Worm (Caenorhabditis elegans) whole organism, young adult: Measurements from ENCODE around the gene C14A4.12.

ENCODE experiments used
- B0019.2 ChIP-seq: fragments of 200-800 bp; sonication (Bioruptor generic); conservative IDR thresholded peaks from 2 replicates; pipeline ENCODE4 v1.3.6; 2022; ENCODE audit warnings: missing genetic modification reagents, missing genetic modification characterization, missing compliant biosample characterization
- C06A6.2 ChIP-seq: fragments of 200-800 bp; sonication (Bioruptor generic); conservative IDR thresholded peaks from 2 replicates; pipeline ENCODE4 v1.3.6; 2022; ENCODE audit warnings: missing genetic modification characterization, missing compliant biosample characterization
- C17E4.6 ChIP-seq: fragments of 200-800 bp; sonication (Bioruptor generic); IDR thresholded peaks from 2 replicates; pipeline ENCODE4 v1.3.6; 2022; ENCODE audit warnings: missing genetic modification reagents, missing genetic modification characterization, missing compliant biosample characterization
- F37B4.10 ChIP-seq: fragments of 200-800 bp; sonication (Bioruptor generic); IDR thresholded peaks from 2 replicates; pipeline ENCODE4 v1.3.6; 2022; ENCODE audit warnings: missing genetic modification characterization, missing compliant biosample characterization
- Y53G8AR.9 ChIP-seq: fragments of 200-800 bp; sonication (Bioruptor generic); conservative IDR thresholded peaks from 2 replicates; pipeline ENCODE4 v1.3.6; 2022; ENCODE audit warnings: missing genetic modification reagents, missing genetic modification characterization, missing compliant biosample characterization
- Y67H2A.10 ChIP-seq: fragments of 200-800 bp; sonication (Bioruptor generic); conservative IDR thresholded peaks from 2 replicates; pipeline ENCODE4 v1.3.6; 2022; ENCODE audit warnings: missing genetic modification reagents, missing genetic modification characterization, missing compliant biosample characterization
- ZK185.1 ChIP-seq: sonication (generic microtip); optimal IDR thresholded peaks from 2 replicates; lab custom pipeline; 2016; ENCODE audit warnings: mild to moderate bottlenecking, missing genetic modification characterization, missing compliant biosample characterization; ENCODE audit not compliant: poor library complexity, severe bottlenecking
- akir-1 ChIP-seq: fragments of 200-800 bp; sonication (Bioruptor generic); optimal IDR thresholded peaks from 2 replicates; lab custom pipeline; 2018; ENCODE audit warnings: mild to moderate bottlenecking, missing genetic modification characterization, moderate library complexity, missing compliant biosample characterization
- atf-7 ChIP-seq: sonication (generic microtip); optimal IDR thresholded peaks from 2 replicates; lab custom pipeline; 2017; ENCODE audit warnings: mild to moderate bottlenecking, missing genetic modification characterization, missing compliant biosample characterization
- athp-1 ChIP-seq: sonication (generic microtip); optimal IDR thresholded peaks from 2 replicates; lab custom pipeline; 2017; ENCODE audit warnings: mild to moderate bottlenecking, missing genetic modification characterization, missing compliant biosample characterization
- ccch-3 ChIP-seq: fragments of 200-800 bp; sonication (Bioruptor generic); optimal IDR thresholded peaks from 2 replicates; lab custom pipeline; 2018; ENCODE audit warnings: mild to moderate bottlenecking, missing genetic modification characterization, missing compliant biosample characterization
- ceh-27 ChIP-seq: fragments of 200-800 bp; sonication (Bioruptor generic); optimal IDR thresholded peaks from 2 replicates; lab custom pipeline; 2018; ENCODE audit warnings: mild to moderate bottlenecking, missing genetic modification characterization, moderate library complexity, missing compliant biosample characterization
- ceh-58 ChIP-seq: fragments of 200-800 bp; sonication (Bioruptor generic); IDR thresholded peaks from 2 replicates; pipeline ENCODE4 v1.3.6; 2022; ENCODE audit warnings: missing genetic modification characterization, missing compliant biosample characterization
- die-1 ChIP-seq: sonication (generic microtip); optimal IDR thresholded peaks from 2 replicates; lab custom pipeline; 2016; ENCODE audit warnings: missing genotype, mild to moderate bottlenecking, missing genetic modification characterization, missing compliant biosample characterization
- dox-1 ChIP-seq: fragments of 200-800 bp; sonication (Bioruptor generic); IDR thresholded peaks from 2 replicates; pipeline ENCODE4 v1.3.6; 2022; ENCODE audit warnings: missing genetic modification reagents, missing genetic modification characterization, missing compliant biosample characterization
- egl-44 ChIP-seq: fragments of 200-800 bp; sonication (Bioruptor generic); IDR thresholded peaks from 2 replicates; pipeline ENCODE4 v1.3.6; 2022; ENCODE audit warnings: missing genetic modification reagents, missing genetic modification characterization, missing compliant biosample characterization
- egrh-3 ChIP-seq: fragments of 200-800 bp; sonication (Bioruptor generic); IDR thresholded peaks from 2 replicates; pipeline ENCODE4 v1.3.6; 2022; ENCODE audit warnings: missing genetic modification reagents, missing genetic modification characterization, missing compliant biosample characterization
- ets-4 ChIP-seq: fragments of 200-800 bp; sonication (Bioruptor generic); optimal IDR thresholded peaks from 2 replicates; lab custom pipeline; 2018; ENCODE audit warnings: mild to moderate bottlenecking, missing genetic modification characterization, missing compliant biosample characterization
- fkh-3 ChIP-seq: sonication (generic microtip); optimal IDR thresholded peaks from 2 replicates; lab custom pipeline; 2016; ENCODE audit warnings: mild to moderate bottlenecking, missing genetic modification characterization, missing compliant biosample characterization
- gei-17 ChIP-seq: fragments of 200-800 bp; sonication (Bioruptor generic); optimal IDR thresholded peaks from 2 replicates; lab custom pipeline; 2018; ENCODE audit warnings: mild to moderate bottlenecking, missing genetic modification characterization, missing compliant biosample characterization
- him-1 ChIP-seq: sonication (generic microtip); optimal IDR thresholded peaks from 2 replicates; lab custom pipeline; 2016; ENCODE audit warnings: missing genotype, missing genetic modification reagents, missing genetic modification characterization, missing compliant biosample characterization
- lin-35 ChIP-seq, 3 experiments: fragments of 150-350 bp in 2 of 3; sonication (generic microtip) in 1 of 3; optimal IDR thresholded peaks; 2 replicates each; lab custom pipeline; 2014 to 2018; ENCODE audit warnings: missing biosample characterization in 3 of 3, missing genetic modification characterization in 3 of 3, missing genetic modification reagents in 3 of 3
- nfya-2 ChIP-seq: fragments of 200-800 bp; sonication (Bioruptor generic); IDR thresholded peaks from 2 replicates; pipeline ENCODE4 v1.3.6; 2022; ENCODE audit warnings: missing genetic modification reagents, missing genetic modification characterization, missing compliant biosample characterization
- nhr-80 ChIP-seq: sonication (generic microtip); optimal IDR thresholded peaks from 2 replicates; lab custom pipeline; 2016; ENCODE audit warnings: missing genetic modification characterization, missing compliant biosample characterization
- pbrm-1 ChIP-seq: fragments of 200-800 bp; sonication (Bioruptor generic); IDR thresholded peaks from 2 replicates; pipeline ENCODE4 v1.3.6; 2022; ENCODE audit warnings: missing genetic modification reagents, missing genetic modification characterization, missing compliant biosample characterization
- rpc-1 ChIP-seq, 2 experiments: fragments of 150-350 bp in 1 of 2; sonication (generic microtip) in 1 of 2; optimal IDR thresholded peaks; 2 replicates each; lab custom pipeline; 2014 to 2018; ENCODE audit warnings: missing biosample characterization in 1 of 2, missing genetic modification characterization in 1 of 2, missing genetic modification reagents in 1 of 2, missing genotype in 1 of 2
- snpc-1.1 ChIP-seq: sonication (generic microtip); optimal IDR thresholded peaks from 2 replicates; lab custom pipeline; 2017; ENCODE audit warnings: missing genetic modification characterization, mild to moderate bottlenecking, missing compliant biosample characterization, antibody characterized with exemption, moderate library complexity, missing genotype, missing genetic modification reagents; ENCODE audit not compliant: insufficient read depth
- snpc-4 ChIP-seq, 5 experiments: fragments of 150-350 bp in 1 of 5; sonication (generic microtip) in 4 of 5; optimal IDR thresholded peaks; 2 replicates each; lab custom pipeline; 2014 to 2018; ENCODE audit warnings: missing genetic modification characterization in 5 of 5, missing biosample characterization in 3 of 5, antibody characterized with exemption in 2 of 5, mild to moderate bottlenecking in 2 of 5, missing compliant biosample characterization in 2 of 5, missing genotype in 2 of 5, moderate library complexity in 2 of 5, missing genetic modification reagents in 1 of 5
- tbx-9 ChIP-seq: sonication (generic microtip); optimal IDR thresholded peaks from 2 replicates; lab custom pipeline; 2016; ENCODE audit warnings: borderline replicate concordance, missing genetic modification characterization, inconsistent platforms, missing compliant biosample characterization

Gene C14A4.12

ce11 chrII:10618157-10618556, 5.3 kb downstream of the C14A4.12 start, which contains the start of gene C14A4.13 (continued):
- no peak for TF ChIP-seq Y53G8AR.9 (GFP tag; lab: Robert Waterston, UW)

ce11 chrII:10621965-10622364, 9.1 kb downstream of the C14A4.12 start, which contains the start of gene cutl-9:
Gene cutl-9, plus strand, starts transcription at chrII:10622265.
- TF ChIP-seq nfya-2 (no peak), ceh-27 (GFP tag; lab: Kevin White, UChicago) (no peak), athp-1 (tag; lab: Kevin White, UChicago) (no peak), snpc-1.1 (no peak), C06A6.2 (no peak), Y67H2A.10 (GFP tag; lab: Robert Waterston, UW) (no peak), die-1 (tag; lab: Kevin White, UChicago) (no peak)

- TF ChIP-seq nhr-80 (tag; lab: Kevin White, UChicago) (peak; percentile 94), C17E4.6 (GFP tag; lab: Robert Waterston, UW) (no peak), ets-4 (GFP tag; lab: Kevin White, UChicago) (peak; percentile 47), dox-1 (GFP tag; lab: Robert Waterston, UW) (peak; percentile 73; the same call in 1 of the 2 replicates)
These were observed 14.2 kb downstream of the C14A4.12 start for ce11 chrII:10627086-10627485.

ce11 chrII:10627963-10628362, 15.1 kb downstream of the C14A4.12 start, which contains the start of gene M28.8:
Gene M28.8, plus strand, starts transcription at chrII:10628263.
- TF ChIP-seq rpc-1 (optimal IDR thresholded peaks at IDR 0.05; lab: Kevin White, UChicago) (no peak), rpc-1 (tag; optimal IDR thresholded peaks at IDR 0.05; lab: Kevin White, UChicago) (no peak), him-1 (no peak), akir-1 (no peak), gei-17 (GFP tag; lab: Kevin White, UChicago) (no peak), ccch-3 (no peak), fkh-3 (tag; lab: Kevin White, UChicago) (no peak), ZK185.1 (no peak), snpc-4 (GFP tag; optimal IDR thresholded peaks at IDR 0.05; lab: Kevin White, UChicago) (no peak), snpc-4 (tag; optimal IDR thresholded peaks at IDR 0.05; lab: Kevin White, UChicago) (no peak), pbrm-1 (no peak), ceh-58 (GFP tag; lab: Robert Waterston, UW) (no peak), B0019.2 (GFP tag; lab: Robert Waterston, UW) (no peak), lin-35 (GFP tag; optimal IDR thresholded peaks at IDR 0.05; lab: Kevin White, UChicago) (no peak), egl-44 (GFP tag; lab: Robert Waterston, UW) (no peak), tbx-9 (tag; lab: Kevin White, UChicago) (no peak)
- TF ChIP-seq, all 124 proteins: peak for 0

- no peak for TF ChIP-seq atf-7 (tag; lab: Kevin White, UChicago)
- no peak for TF ChIP-seq snpc-4 (GFP tag; optimal IDR thresholded peaks at IDR 0.05; lab: Kevin White, UChicago)
- TF ChIP-seq snpc-4 (tag; optimal IDR thresholded peaks at IDR 0.05; lab: Kevin White, UChicago) = no peak
- peak; percentile 43 for TF ChIP-seq nhr-80 (tag; lab: Kevin White, UChicago)
- no peak for TF ChIP-seq F37B4.10
These were observed 18.1 kb downstream of the C14A4.12 start for ce11 chrII:10630944-10631343.

ce11 chrII:10637681-10638080, 24.8 kb downstream of the C14A4.12 start:
- TF ChIP-seq egrh-3 = peak; percentile 71; the same call in 1 of the 2 replicates
